Fruit fly (Drosophila melanogaster): ENCODE data around the gene COX5A.

COX5A gene

dm6 chr3R:11806753-11807152, 12.4 kb upstream of the COX5A start (continued):
- TF ChIP-seq CG6689 (GFP tag; IDR thresholded peaks at IDR 0.05) (peak; percentile 33; the same call in 1 of the 2 replicates), CG14965 (GFP tag; optimal IDR thresholded peaks at IDR 0.05; ENCODE audit: borderline replicate concordance) (no peak), CG18262 (tag; optimal IDR thresholded peaks at IDR 0.05) (peak; percentile 29), CG33213 (GFP tag; optimal IDR thresholded peaks at IDR 0.05) (peak; percentile 34), Neu2 (GFP tag; optimal IDR thresholded peaks at IDR 0.05; ENCODE audit: borderline replicate concordance) (peak; percentile 7), gsb-n (tag; optimal IDR thresholded peaks at IDR 0.05) (peak; percentile 9), D19A (tag; optimal IDR thresholded peaks at IDR 0.05) (no peak), CG9437 (GFP tag; optimal IDR thresholded peaks at IDR 0.05) (peak; percentile 9), CG18599 (GFP tag; optimal IDR thresholded peaks at IDR 0.05) (peak; percentile 30), vnd (GFP tag; IDR thresholded peaks at IDR 0.05; ENCODE audit: partially characterized antibody) (0 out of 3 replicates have a peak, but pooled peaks have one; percentile 37), CG10979 (tag; optimal IDR thresholded peaks at IDR 0.05) (peak; percentile 25), H2.0 (GFP tag; IDR thresholded peaks at IDR 0.05) (no peak)

dm6 chr3R:11807641-11808040, 11.5 kb upstream of the COX5A start:
- TF ChIP-seq row (GFP tag; IDR thresholded peaks at IDR 0.05) (peak; percentile 27; the same call in 2 of the 3 replicates), emc (GFP tag; optimal IDR thresholded peaks at IDR 0.05) (no peak), Hr39 (optimal IDR thresholded peaks at IDR 0.05) (no peak), D19B (GFP tag; optimal IDR thresholded peaks at IDR 0.05) (peak; percentile 17), exex (tag; optimal IDR thresholded peaks at IDR 0.05) (peak; percentile 58), CG31365 (tag; optimal IDR thresholded peaks at IDR 0.05) (peak; percentile 91), sd (tag; optimal IDR thresholded peaks at IDR 0.05) (peak; percentile 9)

DNA sequence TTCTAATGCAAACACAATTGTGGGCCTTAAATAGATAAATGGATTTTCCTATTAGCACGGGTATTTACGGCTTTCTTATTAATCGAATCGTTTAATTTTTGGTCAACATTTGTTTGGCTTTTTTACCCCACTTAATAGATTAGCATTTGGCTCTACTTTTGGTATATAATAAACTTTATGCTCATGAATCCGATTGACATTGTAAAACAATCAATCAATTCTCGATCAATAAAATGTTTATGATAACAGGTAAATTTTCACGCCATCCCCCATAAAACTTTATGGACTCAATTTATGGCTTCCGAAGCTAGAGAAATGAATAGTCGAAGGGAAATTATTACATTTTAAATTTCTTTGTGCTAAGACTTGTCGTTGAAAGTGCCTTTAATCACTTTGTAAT, 9.5 kb upstream of the COX5A start:
- TF ChIP-seq peb (GFP tag; IDR thresholded peaks at IDR 0.05) (no peak), pfk (GFP tag; optimal IDR thresholded peaks at IDR 0.05) (peak; percentile 8), CG15269 (tag; optimal IDR thresholded peaks at IDR 0.05) (peak; percentile 79), Nf-YB (GFP tag; optimal IDR thresholded peaks at IDR 0.05) (peak; percentile 69), CG1602 (GFP tag; optimal IDR thresholded peaks at IDR 0.05) (no peak), CG12219 (GFP tag; optimal IDR thresholded peaks at IDR 0.05) (peak; percentile 57), CG17361 (GFP tag; IDR thresholded peaks at IDR 0.05) (peak; percentile 28; the same call in 1 of the 3 replicates), fd3F (GFP tag; optimal IDR thresholded peaks at IDR 0.05) (peak; percentile 49), Meics (GFP tag; optimal IDR thresholded peaks at IDR 0.05) (peak; percentile 19), CG4707 (GFP tag; optimal IDR thresholded peaks at IDR 0.05) (peak; percentile 35), CG15601 (tag; optimal IDR thresholded peaks at IDR 0.05) (peak; percentile 65), CG34376 (GFP tag; optimal IDR thresholded peaks at IDR 0.05) (peak; percentile 71), CG7839 (tag; optimal IDR thresholded peaks at IDR 0.05) (peak; percentile 70), seq (GFP tag; IDR thresholded peaks at IDR 0.05) (peak; percentile 13; the same call in 1 of the 2 replicates), Chrac-16 (GFP tag; optimal IDR thresholded peaks at IDR 0.05) (no peak), CG12299 (tag; optimal IDR thresholded peaks at IDR 0.05) (peak; percentile 57), CG10979 (tag; optimal IDR thresholded peaks at IDR 0.05) (peak; percentile 53), Antp (GFP tag; optimal IDR thresholded peaks at IDR 0.05) (no peak), Oaz (GFP tag; IDR thresholded peaks at IDR 0.05) (no peak), tap (tag; optimal IDR thresholded peaks at IDR 0.05) (peak; percentile 69), Asciz (GFP tag; optimal IDR thresholded peaks at IDR 0.05) (peak; percentile 58), MTF-1 (GFP tag; optimal IDR thresholded peaks at IDR 0.05; ENCODE audit: borderline replicate concordance) (peak; percentile 38), salm (tag; optimal IDR thresholded peaks at IDR 0.05) (peak; percentile 75), Kr (GFP tag; optimal IDR thresholded peaks at IDR 0.05) (no peak), z (GFP tag; IDR thresholded peaks at IDR 0.05) (no peak), CG12071 (GFP tag; optimal IDR thresholded peaks at IDR 0.05) (peak; percentile 86), Bdp1 (GFP tag; optimal IDR thresholded peaks at IDR 0.05) (no peak), CG17359 (tag; optimal IDR thresholded peaks at IDR 0.05) (peak; percentile 48), slbo (GFP tag; IDR thresholded peaks at IDR 0.05) (no peak), CTCF (GFP tag; optimal IDR thresholded peaks at IDR 0.05) (peak; percentile 42), zen (tag; optimal IDR thresholded peaks at IDR 0.05) (no peak)

All from whole organism, embryonic.